Worm (Caenorhabditis elegans): Measurements from ENCODE around the gene F28C6.8.

DNA sequence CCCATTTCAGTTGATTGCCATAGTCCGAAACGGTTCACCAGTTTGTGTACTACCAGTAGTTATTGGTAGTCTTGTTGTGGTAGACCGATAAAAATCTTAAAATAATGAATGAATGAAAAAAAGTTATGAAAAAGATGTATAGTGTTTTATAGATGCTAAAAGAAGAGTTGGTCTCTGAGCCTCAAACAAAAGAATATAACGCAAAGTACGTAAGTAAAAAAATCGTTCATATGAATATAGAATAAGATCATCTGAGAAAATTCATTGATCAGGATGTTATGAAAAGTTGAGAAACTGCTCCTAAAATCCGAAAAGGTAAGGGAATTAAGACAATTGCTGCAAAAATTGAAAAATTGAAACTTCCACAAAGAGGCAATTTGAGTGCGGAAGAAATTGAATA, 10.9 kb downstream of the F28C6.8 start, which contains the start of gene chhy-1:
- no peak for TF ChIP-seq him-1 (tag; optimal IDR thresholded peaks at IDR 0.05)
- no peak for TF ChIP-seq W03F9.2 (tag; optimal IDR thresholded peaks at IDR 0.05)

Measured in whole organism, L4/young adult.